Worm (Caenorhabditis elegans) whole organism, mixed stage, embryonic: ENCODE measurements around the gene gcy-37.

Source experiments
- M03D4.4 ChIP-seq: sonication (generic microtip); optimal IDR thresholded peaks from 2 replicates; lab custom pipeline; 2017; ENCODE audit warnings: mild to moderate bottlenecking, missing genetic modification characterization, missing compliant biosample characterization
- bed-3 ChIP-seq: fragments of 200-800 bp; sonication (Bioruptor generic); optimal IDR thresholded peaks from 3 replicates; lab custom pipeline; 2018; ENCODE audit warnings: mild to moderate bottlenecking, missing genetic modification characterization, moderate library complexity, missing compliant biosample characterization
- blmp-1 ChIP-seq: fragments of 150-350 bp; optimal IDR thresholded peaks from 2 replicates; lab custom pipeline; 2014; ENCODE audit warnings: missing biosample characterization, missing genetic modification characterization
- ceh-39 ChIP-seq: fragments of 150-350 bp; optimal IDR thresholded peaks from 2 replicates; lab custom pipeline; 2014; ENCODE audit warnings: missing biosample characterization, missing genetic modification characterization
- ceh-43 ChIP-seq: fragments of 200-800 bp; sonication (Bioruptor generic); optimal IDR thresholded peaks from 2 replicates; lab custom pipeline; 2018; ENCODE audit warnings: mild to moderate bottlenecking, missing genetic modification characterization, moderate library complexity, missing compliant biosample characterization
- ceh-83 ChIP-seq: fragments of 200-800 bp; sonication (Bioruptor generic); optimal IDR thresholded peaks from 2 replicates; lab custom pipeline; 2018; ENCODE audit warnings: mild to moderate bottlenecking, missing genetic modification characterization, missing compliant biosample characterization
- elt-1 ChIP-seq: sonication (generic microtip); optimal IDR thresholded peaks from 2 replicates; lab custom pipeline; 2017; ENCODE audit warnings: missing genetic modification characterization, mild to moderate bottlenecking, missing compliant biosample characterization, antibody characterized with exemption, moderate library complexity, borderline replicate concordance; ENCODE audit not compliant: insufficient read depth
- elt-3 ChIP-seq: fragments of 150-350 bp; optimal IDR thresholded peaks from 2 replicates; lab custom pipeline; 2014; ENCODE audit warnings: missing biosample characterization, missing genetic modification characterization
- flh-1 ChIP-seq: fragments of 200-800 bp; sonication (Bioruptor generic); optimal IDR thresholded peaks from 2 replicates; lab custom pipeline; 2018; ENCODE audit warnings: mild to moderate bottlenecking, missing genetic modification characterization, moderate library complexity, missing compliant biosample characterization
- ham-2 ChIP-seq: fragments of 200-800 bp; sonication (Bioruptor generic); optimal IDR thresholded peaks from 2 replicates; lab custom pipeline; 2018; ENCODE audit warnings: mild to moderate bottlenecking, missing genetic modification characterization, missing compliant biosample characterization
- hlh-1 ChIP-seq: fragments of 150-350 bp; optimal IDR thresholded peaks from 2 replicates; lab custom pipeline; 2014; ENCODE audit warnings: missing biosample characterization, missing genetic modification reagents, missing genetic modification characterization
- lin-13 ChIP-seq: fragments of 150-350 bp; optimal IDR thresholded peaks from 2 replicates; lab custom pipeline; 2014; ENCODE audit warnings: missing biosample characterization, missing genetic modification characterization
- lsy-2 ChIP-seq: fragments of 150-350 bp; optimal IDR thresholded peaks from 2 replicates; lab custom pipeline; 2014; ENCODE audit warnings: missing biosample characterization, missing genetic modification characterization
- mab-5 ChIP-seq: fragments of 150-350 bp; optimal IDR thresholded peaks from 2 replicates; lab custom pipeline; 2014; ENCODE audit warnings: missing biosample characterization, missing genetic modification characterization
- mep-1 ChIP-seq: fragments of 150-350 bp; optimal IDR thresholded peaks from 2 replicates; lab custom pipeline; 2017; ENCODE audit warnings: missing biosample characterization, missing genetic modification reagents, missing genetic modification characterization, inconsistent platforms
- nhr-12 ChIP-seq: fragments of 150-350 bp; optimal IDR thresholded peaks from 2 replicates; lab custom pipeline; 2014; ENCODE audit warnings: missing biosample characterization, missing genetic modification characterization
- nhr-2 ChIP-seq: fragments of 150-350 bp; optimal IDR thresholded peaks from 2 replicates; lab custom pipeline; 2014; ENCODE audit warnings: missing biosample characterization, missing genetic modification characterization
- nhr-237 ChIP-seq: fragments of 150-350 bp; optimal IDR thresholded peaks from 2 replicates; lab custom pipeline; 2014; ENCODE audit warnings: missing biosample characterization, missing genetic modification characterization
- nhr-76 ChIP-seq: sonication (generic microtip); optimal IDR thresholded peaks from 2 replicates; lab custom pipeline; 2017; ENCODE audit warnings: missing biosample characterization, missing genetic modification characterization
- pha-4 ChIP-seq: fragments of 150-350 bp; optimal IDR thresholded peaks from 2 replicates; lab custom pipeline; 2018; ENCODE audit warnings: missing biosample characterization, missing genetic modification reagents, missing genetic modification characterization
- sem-2 ChIP-seq: fragments of 200-800 bp; sonication (Bioruptor generic); optimal IDR thresholded peaks from 2 replicates; lab custom pipeline; 2018; ENCODE audit warnings: mild to moderate bottlenecking, missing genetic modification characterization, missing compliant biosample characterization
- snpc-4 ChIP-seq: fragments of 150-350 bp; optimal IDR thresholded peaks from 2 replicates; lab custom pipeline; 2014; ENCODE audit warnings: missing biosample characterization, missing genetic modification characterization
- sptf-1 ChIP-seq: sonication (generic microtip); optimal IDR thresholded peaks from 2 replicates; lab custom pipeline; 2017; ENCODE audit warnings: mild to moderate bottlenecking, missing genetic modification characterization, moderate library complexity, missing compliant biosample characterization
- tbx-8 ChIP-seq: fragments of 200-800 bp; sonication (Bioruptor generic); optimal IDR thresholded peaks from 2 replicates; lab custom pipeline; 2018; ENCODE audit warnings: mild to moderate bottlenecking, missing genetic modification characterization, moderate library complexity, missing compliant biosample characterization
- unc-120 ChIP-seq: sonication (generic microtip); optimal IDR thresholded peaks from 2 replicates; lab custom pipeline; 2017; ENCODE audit warnings: missing genetic modification characterization, missing compliant biosample characterization; ENCODE audit not compliant: poor library complexity, severe bottlenecking
- unc-39 ChIP-seq: fragments of 150-350 bp; optimal IDR thresholded peaks from 2 replicates; lab custom pipeline; 2014; ENCODE audit warnings: missing biosample characterization, missing genetic modification characterization
- unc-62 ChIP-seq: fragments of 150-350 bp; optimal IDR thresholded peaks from 2 replicates; lab custom pipeline; 2014; ENCODE audit warnings: missing biosample characterization, missing genetic modification reagents, missing genetic modification characterization
- zip-8 ChIP-seq: fragments of 150-350 bp; optimal IDR thresholded peaks from 2 replicates; lab custom pipeline; 2014; ENCODE audit warnings: missing biosample characterization, missing genetic modification characterization
- ztf-11 ChIP-seq: fragments of 150-350 bp; optimal IDR thresholded peaks from 2 replicates; lab custom pipeline; 2014; ENCODE audit warnings: missing biosample characterization, missing genetic modification characterization

The gcy-37 gene

DNA sequence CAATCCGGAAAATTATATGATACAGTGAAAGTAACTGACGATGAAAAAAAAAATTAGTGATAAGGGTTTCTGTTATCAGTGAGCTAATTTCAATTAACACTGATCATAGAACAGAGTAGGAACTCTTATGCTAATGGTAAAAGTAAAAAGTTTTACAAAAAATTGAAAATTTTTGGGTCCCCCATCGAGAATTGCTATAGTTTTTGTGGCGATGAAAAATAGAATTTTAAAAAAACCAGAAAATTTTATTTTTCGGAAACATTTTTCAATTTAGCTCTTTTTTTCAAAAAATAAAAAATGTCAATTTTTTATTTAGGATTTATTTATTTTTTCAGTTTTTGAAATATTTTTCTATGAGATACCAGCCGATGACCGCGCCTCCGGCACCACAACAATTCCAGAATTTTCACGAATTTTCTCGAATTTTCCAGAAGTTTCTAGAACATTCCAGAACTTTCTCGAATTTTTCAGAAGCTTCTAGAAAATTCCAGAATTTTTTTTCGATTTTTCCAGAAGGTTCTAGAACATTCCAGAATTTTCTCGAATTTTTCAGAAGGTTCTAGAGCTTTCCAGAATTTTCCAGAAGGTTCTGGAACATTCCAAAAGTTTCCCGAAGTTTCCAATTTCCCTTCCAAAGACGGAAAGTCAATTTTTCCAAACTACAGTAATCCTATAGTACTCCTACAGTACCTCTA lies 45.5 kb downstream of the gcy-37 start, which contains the start of gene C23H5.8:
C23H5.8 (minus strand) TSS at position 51 of the 695 bp plus-strand sequence.
- TF ChIP-seq elt-3 (tag; lab: Kevin White, UChicago) = no peak
- TF ChIP-seq tbx-8 = no peak
- no peak for TF ChIP-seq ceh-39 (tag; lab: Kevin White, UChicago)
- TF ChIP-seq ceh-83 = no peak
- TF ChIP-seq sptf-1 (tag; lab: Kevin White, UChicago) = no peak
- no peak for TF ChIP-seq nhr-2 (tag; lab: Kevin White, UChicago)
- TF ChIP-seq unc-120 (tag; lab: Kevin White, UChicago) = no peak
- TF ChIP-seq ceh-43 = no peak
- no peak for TF ChIP-seq nhr-237 (tag; lab: Kevin White, UChicago)
- TF ChIP-seq pha-4 (tag; lab: Kevin White, UChicago) = no peak
- no peak for TF ChIP-seq zip-8 (tag; lab: Kevin White, UChicago)
- no peak for TF ChIP-seq bed-3 (GFP tag; lab: Kevin White, UChicago)
- no peak for TF ChIP-seq snpc-4 (tag; lab: Kevin White, UChicago)
- TF ChIP-seq lsy-2 (tag; lab: Kevin White, UChicago) = no peak
- TF ChIP-seq, all 35 proteins: peak for 0

DNA sequence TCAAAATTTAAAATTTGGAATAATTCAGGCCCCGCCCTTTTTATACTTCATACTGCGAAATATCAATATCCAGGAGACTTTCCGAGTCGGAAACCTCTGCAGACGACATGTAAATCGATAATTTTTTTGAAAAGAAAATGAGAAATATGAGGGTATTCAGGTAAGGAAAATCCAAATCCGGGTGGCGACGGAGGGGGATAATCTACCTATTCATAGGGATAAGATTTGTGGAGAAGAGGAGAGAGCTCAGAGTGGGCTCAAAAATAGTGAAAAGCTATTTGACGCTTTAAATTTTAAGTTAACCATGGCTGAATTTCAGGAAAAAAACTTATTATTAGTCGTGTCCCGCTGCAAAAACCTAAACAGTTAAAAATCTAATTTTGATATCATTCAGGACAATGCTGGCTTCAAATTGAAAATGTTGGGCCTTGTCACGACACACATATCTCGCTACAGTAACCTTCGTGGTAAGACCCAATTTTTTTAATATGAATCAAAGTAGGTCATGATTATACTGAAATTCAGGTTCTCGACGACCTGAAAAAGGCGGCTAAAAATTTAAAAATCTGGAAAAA lies 47.6 kb downstream of the gcy-37 start, which contains the start of gene che-6:
che-6 (minus strand) TSS at position 109 of the 575 bp plus-strand sequence.
- TF ChIP-seq unc-39 (tag; lab: Kevin White, UChicago) (no peak), sem-2 (GFP tag; lab: Kevin White, UChicago) (no peak), lin-13 (tag; lab: Kevin White, UChicago) (no peak), pha-4 (tag; lab: Kevin White, UChicago) (no peak), nhr-12 (no peak), nhr-76 (tag; lab: Kevin White, UChicago) (no peak), ztf-11 (tag; lab: Kevin White, UChicago) (no peak), nhr-237 (tag; lab: Kevin White, UChicago) (no peak), ceh-39 (tag; lab: Kevin White, UChicago) (no peak), sptf-1 (tag; lab: Kevin White, UChicago) (no peak), mep-1 (no peak), ceh-43 (no peak), nhr-2 (tag; lab: Kevin White, UChicago) (no peak), hlh-1 (no peak), elt-3 (tag; lab: Kevin White, UChicago) (no peak), bed-3 (GFP tag; lab: Kevin White, UChicago) (no peak), mab-5 (tag; lab: Kevin White, UChicago) (no peak), M03D4.4 (tag; lab: Kevin White, UChicago) (no peak), tbx-8 (no peak), unc-120 (tag; lab: Kevin White, UChicago) (no peak)

DNA sequence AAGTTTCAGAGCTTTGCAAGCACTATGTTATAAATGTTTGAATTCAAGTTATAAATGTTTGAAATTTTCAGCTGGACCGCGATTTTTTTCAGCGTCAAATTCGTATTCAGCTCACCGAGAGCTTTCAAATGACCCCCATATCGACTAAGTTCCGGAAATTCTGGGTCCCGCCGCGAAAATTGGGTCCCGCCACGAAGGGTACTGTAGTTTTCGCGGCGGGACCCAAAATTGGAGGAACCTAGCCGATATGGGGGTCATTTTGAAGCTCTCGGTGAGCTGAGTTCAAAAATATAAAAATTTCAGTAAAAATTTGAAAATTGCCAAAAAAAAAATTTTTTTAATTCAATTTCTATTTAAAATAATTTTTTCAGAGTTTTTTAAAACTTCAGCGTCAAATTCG lies 52.3 kb downstream of the gcy-37 start:
- TF ChIP-seq ztf-11 (tag; lab: Kevin White, UChicago) = no peak
- no peak for TF ChIP-seq sptf-1 (tag; lab: Kevin White, UChicago)
- no peak for TF ChIP-seq blmp-1 (tag; lab: Kevin White, UChicago)
- no peak for TF ChIP-seq ceh-83
- no peak for TF ChIP-seq M03D4.4 (tag; lab: Kevin White, UChicago)
- no peak for TF ChIP-seq unc-39 (tag; lab: Kevin White, UChicago)
- no peak for TF ChIP-seq unc-62 (GFP tag; lab: Kevin White, UChicago)
- no peak for TF ChIP-seq ham-2 (GFP tag; lab: Kevin White, UChicago)
- no peak for TF ChIP-seq lin-13 (tag; lab: Kevin White, UChicago)
- TF ChIP-seq flh-1 (GFP tag; lab: Kevin White, UChicago) = no peak
- no peak for TF ChIP-seq ceh-43
- TF ChIP-seq nhr-76 (tag; lab: Kevin White, UChicago) = no peak
- no peak for TF ChIP-seq elt-1 (tag; lab: Kevin White, UChicago)
- TF ChIP-seq nhr-12 = no peak

ce11 chrIV:2102793-2103192 lies 56.2 kb downstream of the gcy-37 start, which contains the start of gene C23H5.15:
TSS of gene C23H5.15 (minus strand) at chrIV:2102893.
- TF ChIP-seq sem-2 (GFP tag; lab: Kevin White, UChicago) = no peak
- TF ChIP-seq unc-120 (tag; lab: Kevin White, UChicago) = no peak
- no peak for TF ChIP-seq ceh-83
- TF ChIP-seq ztf-11 (tag; lab: Kevin White, UChicago) = no peak
- TF ChIP-seq zip-8 (tag; lab: Kevin White, UChicago) = no peak
- no peak for TF ChIP-seq elt-1 (tag; lab: Kevin White, UChicago)
- no peak for TF ChIP-seq nhr-2 (tag; lab: Kevin White, UChicago)
- TF ChIP-seq mab-5 (tag; lab: Kevin White, UChicago) = no peak
- TF ChIP-seq bed-3 (GFP tag; lab: Kevin White, UChicago) = no peak
- no peak for TF ChIP-seq blmp-1 (tag; lab: Kevin White, UChicago)
- no peak for TF ChIP-seq unc-62 (GFP tag; lab: Kevin White, UChicago)
- no peak for TF ChIP-seq ceh-43
- TF ChIP-seq pha-4 (tag; lab: Kevin White, UChicago) = no peak
- TF ChIP-seq ceh-39 (tag; lab: Kevin White, UChicago) = no peak
- no peak for TF ChIP-seq tbx-8
- TF ChIP-seq unc-39 (tag; lab: Kevin White, UChicago) = no peak
